Worm (Caenorhabditis elegans) whole organism, L4 larva: Measurements from ENCODE around the gene ain-1.
A peak's percentile ranks its signal among the peaks of the same experiment; 100 is the strongest.

Experiments used
- F26F4.8 ChIP-seq: fragments of 200-800 bp; sonication (Bioruptor generic); conservative IDR thresholded peaks from 2 replicates; pipeline ENCODE4 v1.3.6; 2022; ENCODE audit warnings: missing genetic modification characterization, missing compliant biosample characterization
- F44E2.7 ChIP-seq: fragments of 200-800 bp; sonication (Bioruptor generic); IDR thresholded peaks from 2 replicates; pipeline ENCODE4 v2.1.2; 2022; ENCODE audit warnings: missing genetic modification characterization, missing compliant biosample characterization
- T20F7.1 ChIP-seq: fragments of 200-800 bp; sonication (Bioruptor generic); optimal IDR thresholded peaks from 2 replicates; lab custom pipeline; 2018; ENCODE audit warnings: mild to moderate bottlenecking, missing genetic modification characterization, missing compliant biosample characterization
- T26A8.4 ChIP-seq: fragments of 200-800 bp; sonication (Bioruptor generic); IDR thresholded peaks from 2 replicates; pipeline ENCODE4 v1.3.6; 2022; ENCODE audit warnings: missing genetic modification characterization, missing compliant biosample characterization
- Y75B8A.6 ChIP-seq: fragments of 200-800 bp; sonication (Bioruptor generic); IDR thresholded peaks from 2 replicates; pipeline ENCODE4 v1.3.6; 2022; ENCODE audit warnings: missing genetic modification reagents, missing genetic modification characterization, missing compliant biosample characterization
- ZK337.2 ChIP-seq: fragments of 200-800 bp; sonication (Bioruptor generic); IDR thresholded peaks from 2 replicates; pipeline ENCODE4 v1.3.6; 2022; ENCODE audit warnings: missing genetic modification reagents, missing genetic modification characterization, missing compliant biosample characterization
- ZK546.5 ChIP-seq, 2 experiments: sonication (generic microtip); optimal IDR thresholded peaks; 2 replicates each; lab custom pipeline; 2017; ENCODE audit warnings: missing biosample characterization in 2 of 2, missing genetic modification characterization in 2 of 2
- aly-2 ChIP-seq: sonication (generic microtip); optimal IDR thresholded peaks from 2 replicates; lab custom pipeline; 2018; ENCODE audit warnings: missing biosample characterization, missing genetic modification characterization
- arid-1 ChIP-seq: fragments of 200-800 bp; sonication (Bioruptor generic); conservative IDR thresholded peaks from 2 replicates; pipeline ENCODE4 v1.3.6; 2022; ENCODE audit warnings: missing genetic modification reagents, missing genetic modification characterization, missing compliant biosample characterization
- attf-4 ChIP-seq: sonication (generic microtip); optimal IDR thresholded peaks from 3 replicates; lab custom pipeline; 2017; ENCODE audit warnings: missing biosample characterization, missing genetic modification characterization
- ceh-32 ChIP-seq: sonication (generic microtip); optimal IDR thresholded peaks from 2 replicates; lab custom pipeline; 2016; ENCODE audit warnings: mild to moderate bottlenecking, missing genetic modification characterization, missing compliant biosample characterization; ENCODE audit not compliant: poor library complexity
- ceh-44 ChIP-seq: fragments of 200-800 bp; sonication (Bioruptor generic); IDR thresholded peaks from 2 replicates; pipeline ENCODE4 v1.3.6; 2022; ENCODE audit warnings: missing genetic modification reagents, missing genetic modification characterization, missing compliant biosample characterization
- ceh-62 ChIP-seq: sonication (generic microtip); optimal IDR thresholded peaks from 2 replicates; lab custom pipeline; 2017; ENCODE audit warnings: missing biosample characterization, missing genetic modification characterization
- ces-1 ChIP-seq: fragments of 150-350 bp; sonication (generic microtip); optimal IDR thresholded peaks from 4 replicates; lab custom pipeline; 2014; ENCODE audit warnings: missing biosample characterization, missing genetic modification reagents, missing genetic modification characterization
- cey-2 ChIP-seq: sonication (generic microtip); optimal IDR thresholded peaks from 3 replicates; lab custom pipeline; 2017; ENCODE audit warnings: missing genetic modification characterization, mild to moderate bottlenecking, missing compliant biosample characterization, antibody characterized with exemption, borderline replicate concordance; ENCODE audit not compliant: insufficient read depth
- ctbp-1 ChIP-seq: fragments of 200-800 bp; sonication (Bioruptor generic); IDR thresholded peaks from 2 replicates; pipeline ENCODE4 v1.3.6; 2022; ENCODE audit warnings: missing genetic modification reagents, missing genetic modification characterization, missing compliant biosample characterization
- daf-12 ChIP-seq: fragments of 150-350 bp; optimal IDR thresholded peaks from 2 replicates; lab custom pipeline; 2014; ENCODE audit warnings: missing biosample characterization, missing genetic modification reagents, missing genetic modification characterization
- dmd-9 ChIP-seq: fragments of 200-800 bp; sonication (Bioruptor generic); IDR thresholded peaks from 2 replicates; pipeline ENCODE4 v1.3.6; 2022; ENCODE audit warnings: missing genetic modification reagents, missing genetic modification characterization, missing compliant biosample characterization
- dve-1 ChIP-seq: sonication (generic microtip); optimal IDR thresholded peaks from 2 replicates; lab custom pipeline; 2017; ENCODE audit warnings: antibody characterized with exemption, mild to moderate bottlenecking, missing genetic modification characterization, missing compliant biosample characterization; ENCODE audit not compliant: insufficient read depth
- fkh-10 ChIP-seq: fragments of 150-350 bp; optimal IDR thresholded peaks from 2 replicates; lab custom pipeline; 2014; ENCODE audit warnings: missing biosample characterization, missing genetic modification reagents, missing genetic modification characterization
- hif-1 ChIP-seq, 2 experiments: sonication (generic microtip); optimal IDR thresholded peaks; 2 replicates each; lab custom pipeline; 2016 to 2017; ENCODE audit warnings: missing compliant biosample characterization in 2 of 2, missing genetic modification characterization in 2 of 2, missing genetic modification reagents in 2 of 2, missing genotype in 2 of 2, mild to moderate bottlenecking in 1 of 2
- jun-1 ChIP-seq: fragments of 150-350 bp; optimal IDR thresholded peaks from 2 replicates; lab custom pipeline; 2014; ENCODE audit warnings: missing biosample characterization, missing genetic modification reagents, missing genetic modification characterization
- lin-15B ChIP-seq: fragments of 150-350 bp; sonication (generic microtip); optimal IDR thresholded peaks from 3 replicates; lab custom pipeline; 2014; ENCODE audit warnings: missing biosample characterization, missing genetic modification characterization
- lin-29 ChIP-seq: fragments of 200-800 bp; sonication (Bioruptor generic); IDR thresholded peaks from 2 replicates; pipeline ENCODE4 v1.3.6; 2022; ENCODE audit warnings: missing genetic modification reagents, missing genetic modification characterization, missing compliant biosample characterization
- lsy-2 ChIP-seq, 2 experiments: fragments of 150-350 bp in 1 of 2; sonication (generic microtip) in 1 of 2; optimal IDR thresholded peaks; 2 replicates each; lab custom pipeline; 2014 to 2017; ENCODE audit warnings: missing biosample characterization in 2 of 2, missing genetic modification characterization in 2 of 2
- madf-5 ChIP-seq, 2 experiments: fragments of 200-800 bp; sonication (Bioruptor generic); IDR thresholded peaks; 2 replicates each; pipeline ENCODE4 v1.3.6; 2022; ENCODE audit warnings: missing compliant biosample characterization in 2 of 2, missing genetic modification characterization in 2 of 2
- mdt-29 ChIP-seq: fragments of 200-800 bp; sonication (Bioruptor generic); IDR thresholded peaks from 2 replicates; pipeline ENCODE4 v1.3.6; 2022; ENCODE audit warnings: missing genetic modification reagents, missing genetic modification characterization, missing compliant biosample characterization
- mes-2 ChIP-seq: sonication (generic microtip); optimal IDR thresholded peaks from 2 replicates; lab custom pipeline; 2016; ENCODE audit warnings: missing genotype, mild to moderate bottlenecking, missing genetic modification characterization, missing compliant biosample characterization; ENCODE audit not compliant: poor library complexity, severe bottlenecking
- mxl-3 ChIP-seq: fragments of 200-800 bp; sonication (Bioruptor generic); optimal IDR thresholded peaks from 2 replicates; lab custom pipeline; 2018; ENCODE audit warnings: mild to moderate bottlenecking, missing genetic modification characterization, missing compliant biosample characterization
- nhr-10 ChIP-seq: fragments of 150-350 bp; optimal IDR thresholded peaks from 2 replicates; lab custom pipeline; 2014; ENCODE audit warnings: missing biosample characterization, missing genetic modification characterization
- nhr-111 ChIP-seq: fragments of 200-800 bp; sonication (Bioruptor generic); optimal IDR thresholded peaks from 2 replicates; lab custom pipeline; 2018; ENCODE audit warnings: mild to moderate bottlenecking, missing genetic modification characterization, missing compliant biosample characterization
- nhr-41 ChIP-seq: fragments of 200-800 bp; sonication (Bioruptor generic); IDR thresholded peaks from 2 replicates; pipeline ENCODE4 v1.3.6; 2022; ENCODE audit warnings: missing genetic modification reagents, missing genetic modification characterization, missing compliant biosample characterization
- nhr-42 ChIP-seq: fragments of 200-800 bp; sonication (Bioruptor generic); IDR thresholded peaks from 2 replicates; pipeline ENCODE4 v1.3.6; 2022; ENCODE audit warnings: missing genetic modification characterization, missing compliant biosample characterization
- nhr-76 ChIP-seq: fragments of 150-350 bp; optimal IDR thresholded peaks from 2 replicates; lab custom pipeline; 2014; ENCODE audit warnings: missing biosample characterization, missing genetic modification characterization
- nhr-77 ChIP-seq: fragments of 150-350 bp; optimal IDR thresholded peaks from 2 replicates; lab custom pipeline; 2014; ENCODE audit warnings: missing biosample characterization, missing genetic modification characterization
- pha-4 ChIP-seq, 2 experiments: fragments of 150-350 bp in 1 of 2; fragments of 200-800 bp in 1 of 2; sonication (Bioruptor generic) in 1 of 2; IDR thresholded peaks in 1 of 2; optimal IDR thresholded peaks in 1 of 2; 2 replicates each; pipeline versions ENCODE4 v1.3.6 to Lab custom; 2014 to 2022; ENCODE audit warnings: missing genetic modification characterization in 2 of 2, missing genetic modification reagents in 2 of 2, missing biosample characterization in 1 of 2, missing compliant biosample characterization in 1 of 2
- pqm-1 ChIP-seq: sonication (generic microtip); optimal IDR thresholded peaks from 2 replicates; lab custom pipeline; 2017; ENCODE audit warnings: missing biosample characterization, missing genetic modification characterization
- rbr-2 ChIP-seq: sonication (generic microtip); optimal IDR thresholded peaks from 2 replicates; lab custom pipeline; 2016; ENCODE audit warnings: missing genotype, missing genetic modification characterization, missing compliant biosample characterization
- saeg-2 ChIP-seq: fragments of 200-800 bp; sonication (Bioruptor generic); IDR thresholded peaks from 2 replicates; pipeline ENCODE4 v1.3.6; 2022; ENCODE audit warnings: missing genetic modification reagents, missing genetic modification characterization, missing compliant biosample characterization
- skn-1 ChIP-seq: fragments of 150-350 bp; optimal IDR thresholded peaks from 2 replicates; lab custom pipeline; 2014; ENCODE audit warnings: missing biosample characterization, missing genetic modification characterization
- snpc-1.2 ChIP-seq: fragments of 200-800 bp; sonication (Bioruptor generic); IDR thresholded peaks from 2 replicates; pipeline ENCODE4 v1.3.6; 2022; ENCODE audit warnings: missing genetic modification reagents, missing genetic modification characterization, missing compliant biosample characterization
- snpc-4 ChIP-seq: fragments of 150-350 bp; optimal IDR thresholded peaks from 2 replicates; lab custom pipeline; 2014; ENCODE audit warnings: missing biosample characterization, missing genetic modification characterization
- spr-3 ChIP-seq: fragments of 200-800 bp; sonication (Bioruptor generic); optimal IDR thresholded peaks from 2 replicates; lab custom pipeline; 2018; ENCODE audit warnings: mild to moderate bottlenecking, missing genetic modification characterization, missing compliant biosample characterization
- unc-130 ChIP-seq: sonication (generic microtip); optimal IDR thresholded peaks from 2 replicates; lab custom pipeline; 2016; ENCODE audit warnings: missing genetic modification reagents, missing genetic modification characterization, missing compliant biosample characterization
- unc-62 ChIP-seq, 3 experiments: fragments of 150-350 bp in 1 of 3; sonication (generic microtip); optimal IDR thresholded peaks in 2 of 3; peaks in 1 of 3; 1 replicate in 1 of 3; 2 replicates in 2 of 3; lab custom pipeline; 2014 to 2017; ENCODE audit warnings: missing biosample characterization in 3 of 3, missing genetic modification characterization in 3 of 3, missing genetic modification reagents in 3 of 3, missing genotype in 1 of 3
- zfp-3 ChIP-seq: fragments of 200-800 bp; sonication (Bioruptor generic); conservative IDR thresholded peaks from 2 replicates; pipeline ENCODE4 v1.3.6; 2022; ENCODE audit warnings: missing genetic modification reagents, missing genetic modification characterization, missing compliant biosample characterization
- zip-11 ChIP-seq: fragments of 200-800 bp; sonication (Bioruptor generic); IDR thresholded peaks from 2 replicates; pipeline ENCODE4 v1.3.6; 2022; ENCODE audit warnings: missing genetic modification characterization, missing compliant biosample characterization
- ztf-7 ChIP-seq: fragments of 150-350 bp; optimal IDR thresholded peaks from 2 replicates; lab custom pipeline; 2014; ENCODE audit warnings: missing biosample characterization, missing genetic modification characterization

Gene ain-1

ce11 chrX:16612293-16612946 lies 831 bp upstream of the ain-1 start (continued):
- peak; percentile 67 for TF ChIP-seq nhr-76
- TF ChIP-seq unc-62 (GFP tag; optimal IDR thresholded peaks at IDR 0.05 in 1 of 2; lab: Kevin White, UChicago) = peak in 1 of 2 experiments; percentile 100
- TF ChIP-seq unc-62 (tag; optimal IDR thresholded peaks at IDR 0.05; lab: Kevin White, UChicago) = peak; percentile 6
- TF ChIP-seq lsy-2 (tag; optimal IDR thresholded peaks at IDR 0.05; lab: Kevin White, UChicago) = peak; percentile 86 to 87
- no peak for TF ChIP-seq ceh-62 (tag; lab: Kevin White, UChicago)
- TF ChIP-seq snpc-1.2 (GFP tag; lab: Robert Waterston, UW) = peak; percentile 52; the same call in 1 of the 2 replicates
- no peak for TF ChIP-seq daf-12 (tag; lab: Kevin White, UChicago)
- peak; percentile 39 for TF ChIP-seq cey-2 (tag; lab: Kevin White, UChicago)
- TF ChIP-seq ceh-44 (GFP tag; lab: Robert Waterston, UW) = no peak
- TF ChIP-seq hif-1 (tag; optimal IDR thresholded peaks at IDR 0.05; lab: Kevin White, UChicago) = peak; percentile 69 to 93
- TF ChIP-seq nhr-41 (GFP tag; lab: Robert Waterston, UW) = peak; percentile 66; the same call in 1 of the 2 replicates
- no peak for TF ChIP-seq lin-15B
- TF ChIP-seq arid-1 (GFP tag; lab: Robert Waterston, UW) = peak; percentile 81
- peak; percentile 57 for TF ChIP-seq fkh-10 (GFP tag; lab: Kevin White, UChicago)
- peak; percentile 86 for TF ChIP-seq ztf-7 (tag; lab: Kevin White, UChicago)
- TF ChIP-seq skn-1 (tag; lab: Kevin White, UChicago) = peak; percentile 65
- TF ChIP-seq zip-11 = 0 out of 2 replicates have a peak, but pooled peaks have one; percentile 58
- peak; percentile 96 for TF ChIP-seq ctbp-1 (GFP tag; lab: Robert Waterston, UW)
- peak; percentile 82 for TF ChIP-seq mes-2
- no peak for TF ChIP-seq ces-1 (GFP tag; lab: Kevin White, UChicago)
- TF ChIP-seq zfp-3 (GFP tag; lab: Robert Waterston, UW) = peak; percentile 54
- peak; percentile 98 for TF ChIP-seq rbr-2 (tag; lab: Kevin White, UChicago)
- TF ChIP-seq ZK337.2 (GFP tag; lab: Robert Waterston, UW) = no peak
- TF ChIP-seq ceh-32 (tag; lab: Kevin White, UChicago) = peak; percentile 67
- TF ChIP-seq unc-130 (GFP tag; lab: Kevin White, UChicago) = no peak
- peak; percentile 91 for TF ChIP-seq jun-1 (tag; lab: Kevin White, UChicago)
- peak; percentile 92 for TF ChIP-seq saeg-2
- TF ChIP-seq ZK546.5 (tag; optimal IDR thresholded peaks at IDR 0.05; lab: Kevin White, UChicago) = peak in 1 of 2 experiments; percentile 34
- peak; percentile 74 for TF ChIP-seq dmd-9 (GFP tag; lab: Robert Waterston, UW)
- peak; percentile 31 for TF ChIP-seq nhr-77
- TF ChIP-seq pqm-1 (tag; lab: Kevin White, UChicago) = peak; percentile 36
- TF ChIP-seq madf-5 (GFP tag; IDR thresholded peaks at IDR 0.05; lab: Robert Waterston, UW) = 0 out of 4 replicates have a peak, but pooled peaks of 1 of the 2 experiments have one; percentile 29
- TF ChIP-seq nhr-42 (GFP tag; lab: Robert Waterston, UW) = peak; percentile 79
- 0 out of 2 replicates have a peak, but pooled peaks have one; percentile 19 for TF ChIP-seq Y75B8A.6
- TF ChIP-seq snpc-4 (tag; lab: Kevin White, UChicago) = peak; percentile 20
- TF ChIP-seq T20F7.1 (GFP tag; lab: Kevin White, UChicago) = peak; percentile 87
- TF ChIP-seq mxl-3 (GFP tag; lab: Kevin White, UChicago) = peak; percentile 92
- no peak for TF ChIP-seq F44E2.7 (GFP tag; lab: Robert Waterston, UW)
- peak; percentile 76 for TF ChIP-seq pha-4 (GFP tag; IDR thresholded peaks at IDR 0.05; lab: Robert Waterston, UW)
- peak; percentile 28 for TF ChIP-seq pha-4 (tag; optimal IDR thresholded peaks at IDR 0.05; lab: Kevin White, UChicago)
- peak; percentile 90 for TF ChIP-seq T26A8.4 (GFP tag; lab: Robert Waterston, UW)
- TF ChIP-seq lin-29 (GFP tag; lab: Robert Waterston, UW) = peak; percentile 78; the same call in 1 of the 2 replicates
- no peak for TF ChIP-seq attf-4 (tag; lab: Kevin White, UChicago)
- peak; percentile 67 for TF ChIP-seq spr-3 (GFP tag; lab: Kevin White, UChicago)
- TF ChIP-seq mdt-29 (GFP tag; lab: Robert Waterston, UW) = peak; percentile 36; the same call in 1 of the 2 replicates
- peak; percentile 91 for TF ChIP-seq dve-1 (tag; lab: Kevin White, UChicago)
- peak; percentile 95 for TF ChIP-seq nhr-10 (tag; lab: Kevin White, UChicago)
- TF ChIP-seq nhr-111 (GFP tag; lab: Kevin White, UChicago) = peak; percentile 39
- TF ChIP-seq F26F4.8 (GFP tag; lab: Robert Waterston, UW) = no peak
- no peak for TF ChIP-seq aly-2 (tag; lab: Kevin White, UChicago)
